Worm (Caenorhabditis elegans): ENCODE results near the gene rnf-121.

DNA sequence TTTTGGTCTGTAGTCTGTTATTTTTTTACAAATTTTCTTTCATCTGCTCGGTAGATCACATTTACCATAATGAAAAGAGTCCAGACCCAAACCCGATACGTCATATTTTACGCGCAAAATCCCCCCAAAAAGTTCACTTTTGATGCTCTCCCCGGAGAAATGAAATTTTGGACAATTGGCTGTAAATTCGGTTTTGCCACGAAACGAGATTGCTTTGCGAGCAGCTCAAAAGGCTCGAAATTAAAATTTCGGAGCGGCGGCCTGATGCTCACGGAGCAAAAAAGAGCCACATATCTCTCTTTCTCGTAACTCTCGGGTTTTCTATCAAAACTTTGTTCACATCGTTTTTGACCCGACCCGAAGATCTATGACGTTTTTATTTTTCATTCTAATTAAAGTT is 47.5 kb downstream of the rnf-121 start:
- TF ChIP-seq pha-4 (tag; optimal IDR thresholded peaks at IDR 0.05) (no peak), Y67H2A.10 (GFP tag; conservative IDR thresholded peaks at IDR 0.05) (no peak), unc-62 (GFP tag; optimal IDR thresholded peaks at IDR 0.05) (no peak), nhr-90 (tag; optimal IDR thresholded peaks at IDR 0.05) (no peak), F22D6.2 (tag; optimal IDR thresholded peaks at IDR 0.05) (no peak), mcd-1 (GFP tag; IDR thresholded peaks at IDR 0.05) (no peak), B0035.1 (tag; optimal IDR thresholded peaks at IDR 0.05) (no peak), akir-1 (GFP tag; optimal IDR thresholded peaks at IDR 0.05) (no peak)

Measured in whole organism, young adult.